Fruit fly (Drosophila melanogaster): ENCODE results near the gene Scsalpha1.

Gene Scsalpha1

dm6 chr3L:3767825-3768224 is 46.2 kb upstream of the Scsalpha1 start (continued):
- TF ChIP-seq unpg (GFP tag; optimal IDR thresholded peaks at IDR 0.05) (peak; percentile 55), Xrp1 (GFP tag; IDR thresholded peaks at IDR 0.05) (peak; percentile 64), tap (tag; optimal IDR thresholded peaks at IDR 0.05) (no peak), sisA (GFP tag; IDR thresholded peaks at IDR 0.05) (no peak), ken (GFP tag; IDR thresholded peaks at IDR 0.05) (peak; percentile 89), H15 (GFP tag; IDR thresholded peaks at IDR 0.05) (0 out of 3 replicates have a peak, but pooled peaks have one; percentile 23), Taf1 (GFP tag; IDR thresholded peaks at IDR 0.05) (no peak), cad (GFP tag; optimal IDR thresholded peaks at IDR 0.05) (no peak), pros (GFP tag; optimal IDR thresholded peaks at IDR 0.05) (no peak), gsb-n (tag; optimal IDR thresholded peaks at IDR 0.05) (peak; percentile 17), CHES-1-like (GFP tag; optimal IDR thresholded peaks at IDR 0.05) (peak; percentile 23), Mes4 (GFP tag; optimal IDR thresholded peaks at IDR 0.05) (peak; percentile 78), CG12744 (GFP tag; optimal IDR thresholded peaks at IDR 0.05) (peak; percentile 24), corto (GFP tag; optimal IDR thresholded peaks at IDR 0.05) (no peak), p53 (GFP tag; optimal IDR thresholded peaks at IDR 0.05) (peak; percentile 21), CG12155 (GFP tag; optimal IDR thresholded peaks at IDR 0.05) (peak; percentile 5), CG11723 (GFP tag; optimal IDR thresholded peaks at IDR 0.05) (peak; percentile 62), CG15601 (tag; optimal IDR thresholded peaks at IDR 0.05) (peak; percentile 62), zen (tag; optimal IDR thresholded peaks at IDR 0.05) (no peak), CG17802 (tag; optimal IDR thresholded peaks at IDR 0.05) (peak; percentile 52), CG10543 (GFP tag; optimal IDR thresholded peaks at IDR 0.05) (peak; percentile 54), Hr39 (optimal IDR thresholded peaks at IDR 0.05) (no peak), CG30403 (GFP tag; optimal IDR thresholded peaks at IDR 0.05) (peak; percentile 47), CG6689 (GFP tag; IDR thresholded peaks at IDR 0.05) (peak; percentile 52), jumu (GFP tag; optimal IDR thresholded peaks at IDR 0.05) (peak; percentile 52), Eip74EF (GFP tag; optimal IDR thresholded peaks at IDR 0.05) (peak in 1 of 2 experiments; percentile 14), CG43689 (GFP tag; IDR thresholded peaks at IDR 0.05) (peak; percentile 45), GATAe (GFP tag; conservative IDR thresholded peaks at IDR 0.05) (no peak), Opbp (GFP tag; IDR thresholded peaks at IDR 0.05; ENCODE audit: partially characterized antibody) (peak; percentile 45; the same call in 1 of the 3 replicates), wor (GFP tag; IDR thresholded peaks at IDR 0.05) (no peak), CG2202 (tag; optimal IDR thresholded peaks at IDR 0.05) (peak; percentile 31), sens-2 (GFP tag; IDR thresholded peaks at IDR 0.05) (peak; percentile 73), Six4 (GFP tag; optimal IDR thresholded peaks at IDR 0.05) (peak; percentile 1), Doc2 (GFP tag; IDR thresholded peaks at IDR 0.05) (no peak), cg (GFP tag; optimal IDR thresholded peaks at IDR 0.05) (no peak), CG15514 (GFP tag; optimal IDR thresholded peaks at IDR 0.05) (peak; percentile 9), CoRest (tag; optimal IDR thresholded peaks at IDR 0.05) (peak; percentile 32), CG1233 (GFP tag; optimal IDR thresholded peaks at IDR 0.05) (peak; percentile 17), Atf6 (GFP tag; IDR thresholded peaks at IDR 0.05) (peak; percentile 54), CG11085 (GFP tag; IDR thresholded peaks at IDR 0.05) (no peak), chn (GFP tag; optimal IDR thresholded peaks at IDR 0.05) (peak; percentile 79), gt (GFP tag; IDR thresholded peaks at IDR 0.05) (no peak), CG13775 (GFP tag; optimal IDR thresholded peaks at IDR 0.05) (peak; percentile 63), HLH4C (GFP tag; IDR thresholded peaks at IDR 0.05; ENCODE audit: partially characterized antibody) (no peak), Ravus (GFP tag; IDR thresholded peaks at IDR 0.05) (no peak), h (optimal IDR thresholded peaks at IDR 0.05) (no peak), CG12391 (tag; optimal IDR thresholded peaks at IDR 0.05) (peak; percentile 28), CG1832 (GFP tag; optimal IDR thresholded peaks at IDR 0.05) (no peak), CG8281 (tag; optimal IDR thresholded peaks at IDR 0.05) (no peak), odd (GFP tag; optimal IDR thresholded peaks at IDR 0.05) (peak; percentile 65), CG11398 (GFP tag; optimal IDR thresholded peaks at IDR 0.05) (peak; percentile 48), Ada2b (GFP tag; IDR thresholded peaks at IDR 0.05) (no peak)

Data from whole organism, embryonic.